Worm (Caenorhabditis elegans) whole organism, L4/young adult: ENCODE results near the gene popl-1.

ENCODE experiments used
- W03F9.2 ChIP-seq: fragments of 150-350 bp; optimal IDR thresholded peaks from 2 replicates; lab custom pipeline; 2014; ENCODE audit warnings: missing biosample characterization, missing genetic modification characterization
- dao-5 ChIP-seq: sonication (generic microtip); optimal IDR thresholded peaks from 2 replicates; lab custom pipeline; 2016; ENCODE audit warnings: missing genotype, missing genetic modification characterization, moderate library complexity, missing compliant biosample characterization
- him-1 ChIP-seq: sonication (generic microtip); optimal IDR thresholded peaks from 2 replicates; lab custom pipeline; 2016; ENCODE audit warnings: missing genotype, missing genetic modification reagents, missing genetic modification characterization, missing compliant biosample characterization

DNA sequence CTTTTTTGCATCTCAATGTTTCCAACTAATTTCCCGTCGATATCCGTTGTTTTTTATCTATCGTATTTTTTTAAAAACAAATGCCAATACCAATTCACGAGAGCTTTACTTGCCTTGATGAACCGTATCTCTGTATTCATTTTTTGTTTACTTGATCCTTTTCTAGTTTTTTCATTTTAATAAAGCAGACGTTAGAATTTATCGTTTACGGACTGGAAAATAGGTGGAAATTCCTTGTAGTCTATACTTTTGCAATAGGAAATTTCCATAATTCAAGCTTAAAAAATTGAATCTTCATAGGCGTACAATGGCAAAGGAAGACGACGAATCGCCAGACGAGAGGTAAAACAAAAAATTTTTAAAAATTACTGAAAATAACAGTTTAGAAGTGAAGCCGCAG is 29.1 kb upstream of the popl-1 start, which contains the start of gene algn-1:
- no peak for TF ChIP-seq dao-5 (tag; lab: Kevin White, UChicago)
- TF ChIP-seq him-1: no peak
- TF ChIP-seq W03F9.2 (tag; lab: Kevin White, UChicago): no peak
